Fruit fly (Drosophila melanogaster): ENCODE data around the gene Prps.

DNA sequence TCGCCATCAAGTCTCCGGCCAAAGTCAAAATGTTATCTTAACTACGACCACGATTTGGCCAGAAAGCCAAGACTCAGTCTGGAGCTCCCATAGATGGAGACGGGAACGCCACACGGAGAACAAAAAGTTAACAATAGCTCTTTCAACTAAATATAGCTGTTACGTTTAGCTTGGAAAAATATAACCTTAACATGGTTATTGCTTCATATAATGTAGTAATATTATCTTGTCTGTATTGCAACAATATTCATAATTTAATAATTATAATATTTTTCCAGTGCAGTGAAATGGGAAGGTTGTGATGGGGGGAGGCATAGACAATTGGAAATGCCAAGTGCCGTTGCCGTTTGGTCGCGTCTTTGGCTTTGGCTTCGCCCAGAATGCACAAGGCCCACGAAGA lies 48.9 kb upstream of the Prps start:
- TF ChIP-seq slou (GFP tag; optimal IDR thresholded peaks at IDR 0.05) (no peak), ranshi (GFP tag; IDR thresholded peaks at IDR 0.05) (no peak), Xrp1 (GFP tag; IDR thresholded peaks at IDR 0.05) (no peak), hbn (GFP tag; IDR thresholded peaks at IDR 0.05; ENCODE audit: partially characterized antibody) (no peak), da (GFP tag; optimal IDR thresholded peaks at IDR 0.05) (no peak), CG33213 (GFP tag; optimal IDR thresholded peaks at IDR 0.05) (no peak), Ptx1 (GFP tag; IDR thresholded peaks at IDR 0.05) (no peak), sna (GFP tag; IDR thresholded peaks at IDR 0.05; ENCODE audit: partially characterized antibody) (no peak), sima (GFP tag; optimal IDR thresholded peaks at IDR 0.05) (no peak), CG4424 (GFP tag; optimal IDR thresholded peaks at IDR 0.05) (no peak), knrl (GFP tag; IDR thresholded peaks at IDR 0.05; ENCODE audit: partially characterized antibody) (no peak), tgo (GFP tag; IDR thresholded peaks at IDR 0.05) (no peak), NfI (GFP tag; optimal IDR thresholded peaks at IDR 0.05) (no peak)

Data from whole organism, embryonic.